Fruit fly (Drosophila melanogaster): ENCODE data around the gene CG14401.

Gene CG14401

DNA sequence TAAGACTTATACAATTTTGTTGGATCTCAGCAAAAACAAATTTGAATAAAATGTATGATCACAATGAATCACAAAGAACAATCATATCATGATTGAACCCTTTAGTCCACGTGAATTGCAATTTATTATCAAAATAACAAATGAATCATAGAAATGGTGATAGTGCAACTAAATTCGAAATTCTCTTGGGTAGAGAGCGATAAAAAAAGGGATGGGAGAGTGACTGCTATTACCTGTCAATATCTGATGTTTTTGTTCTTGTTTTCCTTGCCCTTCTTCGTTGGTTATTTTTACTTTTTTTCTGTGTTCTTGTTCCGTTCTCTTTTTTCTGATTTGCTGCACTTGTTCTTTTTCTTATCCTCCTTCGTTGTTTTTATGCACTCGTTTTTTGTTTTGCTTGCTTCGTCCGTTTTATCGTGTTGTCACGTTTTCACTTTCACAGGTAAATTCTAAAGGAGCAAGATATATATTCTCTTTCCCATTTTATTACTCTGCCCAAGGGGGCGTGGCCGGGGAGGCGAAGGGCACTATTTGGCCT lies 47.1 kb downstream of the CG14401 start:
- no peak for TF ChIP-seq sage (GFP tag; optimal IDR thresholded peaks at IDR 0.05)
- no peak for TF ChIP-seq woc (GFP tag; optimal IDR thresholded peaks at IDR 0.05)
- no peak for TF ChIP-seq pan (optimal IDR thresholded peaks at IDR 0.05)
- TF ChIP-seq Dif (GFP tag; optimal IDR thresholded peaks at IDR 0.05; ENCODE audit: partially characterized antibody): no peak
- TF ChIP-seq psq (GFP tag; optimal IDR thresholded peaks at IDR 0.05): peak; percentile 85

dm6 chr2L:20917235-20918055 lies 47.8 kb downstream of the CG14401 start:
- TF ChIP-seq CrebA (GFP tag; optimal IDR thresholded peaks at IDR 0.05; ENCODE audit: borderline replicate concordance) (no peak), Dfd (GFP tag; optimal IDR thresholded peaks at IDR 0.05) (no peak), rgr (GFP tag; optimal IDR thresholded peaks at IDR 0.05) (peak; percentile 47), dl (GFP tag; optimal IDR thresholded peaks at IDR 0.05; ENCODE audit: insufficient read depth in 1 of 2, partially characterized antibody in 2 of 2) (no peak), pan (optimal IDR thresholded peaks at IDR 0.05) (no peak), br (GFP tag; optimal IDR thresholded peaks at IDR 0.05) (peak; percentile 31), CG32264 (GFP tag; optimal IDR thresholded peaks at IDR 0.05) (no peak), tai (GFP tag; optimal IDR thresholded peaks at IDR 0.05) (no peak), N (GFP tag; optimal IDR thresholded peaks at IDR 0.05) (no peak), Sp1 (GFP tag; optimal IDR thresholded peaks at IDR 0.05) (peak; percentile 55), Hr83 (GFP tag; optimal IDR thresholded peaks at IDR 0.05; ENCODE audit: poor library complexity, severe bottlenecking) (no peak), GATAd (GFP tag; optimal IDR thresholded peaks at IDR 0.05) (no peak), sage (GFP tag; optimal IDR thresholded peaks at IDR 0.05) (no peak), woc (GFP tag; optimal IDR thresholded peaks at IDR 0.05) (peak; percentile 41), fru (GFP tag; optimal IDR thresholded peaks at IDR 0.05) (peak; percentile 47), Rel (GFP tag; optimal IDR thresholded peaks at IDR 0.05) (no peak), Rel (tag; optimal IDR thresholded peaks at IDR 0.05) (peak; percentile 2), psq (GFP tag; optimal IDR thresholded peaks at IDR 0.05) (peak; percentile 34), Hnf4 (GFP tag; optimal IDR thresholded peaks at IDR 0.05) (no peak), Hr78 (GFP tag; optimal IDR thresholded peaks at IDR 0.05) (no peak), Mio (GFP tag; optimal IDR thresholded peaks at IDR 0.05) (no peak), Abd-B (GFP tag; optimal IDR thresholded peaks at IDR 0.05) (no peak), foxo (GFP tag; optimal IDR thresholded peaks at IDR 0.05) (peak in 1 of 2 experiments; percentile 70), Myc (optimal IDR thresholded peaks at IDR 0.05) (no peak), Dif (GFP tag; optimal IDR thresholded peaks at IDR 0.05; ENCODE audit: partially characterized antibody) (peak; percentile 29), sv (GFP tag; optimal IDR thresholded peaks at IDR 0.05) (no peak), Vsx2 (GFP tag; optimal IDR thresholded peaks at IDR 0.05; ENCODE audit: partially characterized antibody) (no peak), ey (GFP tag; optimal IDR thresholded peaks at IDR 0.05) (peak; percentile 27), CG9705 (GFP tag; optimal IDR thresholded peaks at IDR 0.05) (peak; percentile 61), Jra (GFP tag; optimal IDR thresholded peaks at IDR 0.05) (no peak), HLH106 (tag; optimal IDR thresholded peaks at IDR 0.05) (peak; percentile 86), brk (GFP tag; optimal IDR thresholded peaks at IDR 0.05) (peak; percentile 34), h (GFP tag; optimal IDR thresholded peaks at IDR 0.05) (peak; percentile 52), jim (GFP tag; optimal IDR thresholded peaks at IDR 0.05) (peak; percentile 51), dsf (GFP tag; optimal IDR thresholded peaks at IDR 0.05; ENCODE audit: borderline replicate concordance) (no peak), dmrt93B (GFP tag; optimal IDR thresholded peaks at IDR 0.05) (peak; percentile 47), OdsH (GFP tag; optimal IDR thresholded peaks at IDR 0.05) (peak; percentile 56), usp (GFP tag; optimal IDR thresholded peaks at IDR 0.05) (no peak), lola (GFP tag; optimal IDR thresholded peaks at IDR 0.05) (no peak)

All from whole organism, wandering third instar larva.